Worm (Caenorhabditis elegans): ENCODE results near the gene sru-4.

sru-4 gene

ce11 chrIV:9524849-9525460 lies 26.8 kb downstream of the sru-4 start, which contains the start of gene ndua-5:
Gene ndua-5, minus strand, starts transcription at chrIV:9524899.
- TF ChIP-seq hnd-1 (tag; optimal IDR thresholded peaks at IDR 0.05) (no peak), F13C5.2 (tag; optimal IDR thresholded peaks at IDR 0.05) (peak; percentile 11), ceh-13 (GFP tag; optimal IDR thresholded peaks at IDR 0.05) (no peak)

- TF ChIP-seq hmg-4 (GFP tag; optimal IDR thresholded peaks at IDR 0.05) (no peak), ceh-36 (tag; optimal IDR thresholded peaks at IDR 0.05) (no peak)
Measured at ce11 chrIV:9525682-9526416, 27.7 kb downstream of the sru-4 start, which contains the start of gene elo-1. Gene elo-1, plus strand, starts transcription at chrIV:9526366.

ce11 chrIV:9527002-9527401 lies 28.8 kb downstream of the sru-4 start:
- no peak for TF ChIP-seq hmg-4 (GFP tag; optimal IDR thresholded peaks at IDR 0.05)
- TF ChIP-seq tbx-11 (GFP tag; IDR thresholded peaks at IDR 0.05): no peak
- TF ChIP-seq F13C5.2 (tag; optimal IDR thresholded peaks at IDR 0.05): no peak

- TF ChIP-seq ceh-36 (tag; optimal IDR thresholded peaks at IDR 0.05) (no peak), hmbx-1 (tag; optimal IDR thresholded peaks at IDR 0.05) (no peak), flt-1 (GFP tag; IDR thresholded peaks at IDR 0.05) (no peak), tra-4 (tag; optimal IDR thresholded peaks at IDR 0.05) (no peak), scrt-1 (GFP tag; IDR thresholded peaks at IDR 0.05) (no peak), tbx-11 (GFP tag; IDR thresholded peaks at IDR 0.05) (no peak), ama-1 (optimal IDR thresholded peaks at IDR 0.05) (no peak), hnd-1 (tag; optimal IDR thresholded peaks at IDR 0.05) (no peak), hmg-4 (GFP tag; optimal IDR thresholded peaks at IDR 0.05) (no peak), F13C5.2 (tag; optimal IDR thresholded peaks at IDR 0.05) (no peak), ets-7 (tag; optimal IDR thresholded peaks at IDR 0.05) (no peak), aly-1 (tag; optimal IDR thresholded peaks at IDR 0.05) (no peak), B0310.2 (tag; optimal IDR thresholded peaks at IDR 0.05) (no peak), sea-1 (GFP tag; conservative IDR thresholded peaks at IDR 0.05) (no peak), pes-1 (GFP tag; IDR thresholded peaks at IDR 0.05) (no peak), tbx-37 (GFP tag; conservative IDR thresholded peaks at IDR 0.05) (no peak), ceh-13 (GFP tag; optimal IDR thresholded peaks at IDR 0.05) (no peak)
Measured at ce11 chrIV:9529647-9530046, 31.5 kb downstream of the sru-4 start, which contains the start of gene elo-7. Gene elo-7, plus strand, starts transcription at chrIV:9529947.

ce11 chrIV:9530768-9531167 lies 32.6 kb downstream of the sru-4 start:
- TF ChIP-seq sea-1 (GFP tag; conservative IDR thresholded peaks at IDR 0.05): no peak
- no peak for TF ChIP-seq pes-1 (GFP tag; IDR thresholded peaks at IDR 0.05)

- TF ChIP-seq hmbx-1 (tag; optimal IDR thresholded peaks at IDR 0.05) (no peak), tbx-37 (GFP tag; conservative IDR thresholded peaks at IDR 0.05) (no peak), ets-7 (tag; optimal IDR thresholded peaks at IDR 0.05) (no peak), ceh-36 (tag; optimal IDR thresholded peaks at IDR 0.05) (no peak), ceh-13 (GFP tag; optimal IDR thresholded peaks at IDR 0.05) (no peak), hmg-4 (GFP tag; optimal IDR thresholded peaks at IDR 0.05) (no peak), pes-1 (GFP tag; IDR thresholded peaks at IDR 0.05) (no peak), F13C5.2 (tag; optimal IDR thresholded peaks at IDR 0.05) (no peak)
Measured at ce11 chrIV:9533071-9533470, 34.9 kb downstream of the sru-4 start, which contains the start of gene F56H11.2. Gene F56H11.2, minus strand, starts transcription at chrIV:9533171.

- TF ChIP-seq scrt-1 (GFP tag; IDR thresholded peaks at IDR 0.05) (no peak), aly-1 (tag; optimal IDR thresholded peaks at IDR 0.05) (no peak), hmg-4 (GFP tag; optimal IDR thresholded peaks at IDR 0.05) (no peak), hmbx-1 (tag; optimal IDR thresholded peaks at IDR 0.05) (no peak), tbx-37 (GFP tag; conservative IDR thresholded peaks at IDR 0.05) (no peak), tra-4 (tag; optimal IDR thresholded peaks at IDR 0.05) (no peak), hnd-1 (tag; optimal IDR thresholded peaks at IDR 0.05) (no peak), flt-1 (GFP tag; IDR thresholded peaks at IDR 0.05) (no peak), ceh-13 (GFP tag; optimal IDR thresholded peaks at IDR 0.05) (no peak), F13C5.2 (tag; optimal IDR thresholded peaks at IDR 0.05) (no peak)
Measured at ce11 chrIV:9534342-9534741, 36.2 kb downstream of the sru-4 start.

- TF ChIP-seq scrt-1 (GFP tag; IDR thresholded peaks at IDR 0.05) (no peak), tbx-37 (GFP tag; conservative IDR thresholded peaks at IDR 0.05) (no peak), sea-1 (GFP tag; conservative IDR thresholded peaks at IDR 0.05) (no peak), B0310.2 (tag; optimal IDR thresholded peaks at IDR 0.05) (no peak), aly-1 (tag; optimal IDR thresholded peaks at IDR 0.05) (no peak), ceh-36 (tag; optimal IDR thresholded peaks at IDR 0.05) (no peak), flt-1 (GFP tag; IDR thresholded peaks at IDR 0.05) (no peak), pes-1 (GFP tag; IDR thresholded peaks at IDR 0.05) (no peak)
Measured at ce11 chrIV:9535105-9535504, 36.9 kb downstream of the sru-4 start.

ce11 chrIV:9536124-9536523 lies 37.9 kb downstream of the sru-4 start:
- no peak for TF ChIP-seq ceh-13 (GFP tag; optimal IDR thresholded peaks at IDR 0.05)
- TF ChIP-seq aly-1 (tag; optimal IDR thresholded peaks at IDR 0.05): no peak
- TF ChIP-seq ama-1 (optimal IDR thresholded peaks at IDR 0.05): no peak
- no peak for TF ChIP-seq flt-1 (GFP tag; IDR thresholded peaks at IDR 0.05)
- no peak for TF ChIP-seq scrt-1 (GFP tag; IDR thresholded peaks at IDR 0.05)
- TF ChIP-seq hmg-4 (GFP tag; optimal IDR thresholded peaks at IDR 0.05): no peak
- no peak for TF ChIP-seq sea-1 (GFP tag; conservative IDR thresholded peaks at IDR 0.05)
- TF ChIP-seq tra-4 (tag; optimal IDR thresholded peaks at IDR 0.05): no peak
- no peak for TF ChIP-seq pes-1 (GFP tag; IDR thresholded peaks at IDR 0.05)
- TF ChIP-seq B0310.2 (tag; optimal IDR thresholded peaks at IDR 0.05): no peak

Measured in whole organism, early embryonic.